Worm (Caenorhabditis elegans) whole organism, young adult: ENCODE results near the gene B0244.6.

ENCODE experiments used
- F52B5.7 ChIP-seq: sonication (generic microtip); optimal IDR thresholded peaks from 2 replicates; lab custom pipeline; 2016; ENCODE audit warnings: mild to moderate bottlenecking, missing genetic modification characterization, missing compliant biosample characterization
- die-1 ChIP-seq: sonication (generic microtip); optimal IDR thresholded peaks from 2 replicates; lab custom pipeline; 2016; ENCODE audit warnings: missing genotype, mild to moderate bottlenecking, missing genetic modification characterization, missing compliant biosample characterization
- dpl-1 ChIP-seq: fragments of 150-350 bp; optimal IDR thresholded peaks from 2 replicates; lab custom pipeline; 2014; ENCODE audit warnings: missing biosample characterization, missing genetic modification reagents, missing genetic modification characterization
- ets-4 ChIP-seq: fragments of 200-800 bp; sonication (Bioruptor generic); optimal IDR thresholded peaks from 2 replicates; lab custom pipeline; 2018; ENCODE audit warnings: mild to moderate bottlenecking, missing genetic modification characterization, missing compliant biosample characterization
- hmg-20 ChIP-seq: fragments of 200-800 bp; sonication (Bioruptor generic); IDR thresholded peaks from 2 replicates; pipeline ENCODE4 v1.3.6; 2022; ENCODE audit warnings: missing genetic modification reagents, missing genetic modification characterization, missing compliant biosample characterization
- nfya-1 ChIP-seq: sonication (generic microtip); optimal IDR thresholded peaks from 2 replicates; lab custom pipeline; 2017; ENCODE audit warnings: antibody characterized with exemption, missing compliant biosample characterization, missing genetic modification characterization, borderline replicate concordance; ENCODE audit not compliant: insufficient read depth
- rcor-1 ChIP-seq: fragments of 200-800 bp; sonication (Bioruptor generic); IDR thresholded peaks from 2 replicates; pipeline ENCODE4 v1.3.6; 2022; ENCODE audit warnings: missing genetic modification reagents, missing genetic modification characterization, missing compliant biosample characterization
- snpc-4 ChIP-seq, 5 experiments: fragments of 150-350 bp in 1 of 5; sonication (generic microtip) in 4 of 5; optimal IDR thresholded peaks; 2 replicates each; lab custom pipeline; 2014 to 2018; ENCODE audit warnings: missing genetic modification characterization in 5 of 5, missing biosample characterization in 3 of 5, antibody characterized with exemption in 2 of 5, mild to moderate bottlenecking in 2 of 5, missing compliant biosample characterization in 2 of 5, missing genotype in 2 of 5, moderate library complexity in 2 of 5, missing genetic modification reagents in 1 of 5

DNA sequence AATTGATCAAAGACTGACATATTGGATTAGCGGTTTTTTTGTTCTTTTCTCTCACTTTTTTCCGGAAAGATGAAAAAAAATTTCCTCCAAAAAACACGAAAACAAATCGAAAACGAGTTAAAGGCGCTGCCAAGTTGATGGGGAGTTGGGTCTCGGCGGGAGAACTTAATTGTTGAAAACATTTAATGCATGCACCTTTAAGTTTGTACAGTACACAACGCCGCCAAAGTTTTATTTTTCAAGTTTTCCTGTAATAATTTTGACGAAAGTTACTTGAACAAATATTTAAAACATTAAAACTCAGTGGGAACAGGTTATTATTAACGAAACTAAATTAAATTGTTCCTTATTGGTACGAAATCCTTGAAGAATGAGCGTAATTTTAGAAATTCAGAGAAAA, 36.3 kb upstream of the B0244.6 start:
- no peak for TF ChIP-seq hmg-20
- no peak for TF ChIP-seq ets-4
- no peak for TF ChIP-seq F52B5.7 (tag; lab: Kevin White, UChicago)
- no peak for TF ChIP-seq die-1
- TF ChIP-seq nfya-1 (tag; lab: Kevin White, UChicago): no peak
- no peak for TF ChIP-seq snpc-4 (GFP tag; optimal IDR thresholded peaks at IDR 0.05; lab: Kevin White, UChicago)
- no peak for TF ChIP-seq snpc-4 (tag; optimal IDR thresholded peaks at IDR 0.05; lab: Kevin White, UChicago)
- no peak for TF ChIP-seq rcor-1 (GFP tag; lab: Robert Waterston, UW)
- no peak for TF ChIP-seq dpl-1 (GFP tag; lab: Kevin White, UChicago)
